Worm (Caenorhabditis elegans) whole organism, L1 larva: ENCODE results near the gene eif-2Balpha.

Source experiments
- alr-1 ChIP-seq: fragments of 200-800 bp; sonication (Bioruptor generic); optimal IDR thresholded peaks from 2 replicates; lab custom pipeline; 2018; ENCODE audit warnings: borderline replicate concordance, mild to moderate bottlenecking, missing genetic modification characterization, missing compliant biosample characterization
- ceh-8 ChIP-seq: fragments of 200-800 bp; sonication (Bioruptor generic); optimal IDR thresholded peaks from 2 replicates; lab custom pipeline; 2018; ENCODE audit warnings: mild to moderate bottlenecking, missing genetic modification characterization, moderate library complexity, missing compliant biosample characterization
- ceh-90 ChIP-seq: sonication (generic microtip); optimal IDR thresholded peaks from 2 replicates; lab custom pipeline; 2016; ENCODE audit warnings: missing genetic modification characterization, missing compliant biosample characterization
- egl-27 ChIP-seq, 2 experiments: fragments of 150-350 bp in 1 of 2; sonication (generic microtip); optimal IDR thresholded peaks; 3 replicates each; lab custom pipeline; 2017 to 2018; ENCODE audit warnings: missing biosample characterization in 2 of 2, missing genetic modification characterization in 2 of 2, missing genetic modification reagents in 2 of 2
- fkh-10 ChIP-seq: sonication (generic microtip); optimal IDR thresholded peaks from 2 replicates; lab custom pipeline; 2017; ENCODE audit warnings: missing biosample characterization, missing genetic modification reagents, missing genetic modification characterization
- jun-1 ChIP-seq: fragments of 150-350 bp; optimal IDR thresholded peaks from 2 replicates; lab custom pipeline; 2014; ENCODE audit warnings: missing biosample characterization, missing genetic modification reagents, missing genetic modification characterization
- mab-9 ChIP-seq: fragments of 200-800 bp; sonication (Bioruptor generic); IDR thresholded peaks from 2 replicates; pipeline ENCODE4 v1.3.6; 2022; ENCODE audit warnings: missing genetic modification reagents, missing genetic modification characterization, missing compliant biosample characterization
- nhr-237 ChIP-seq: fragments of 150-350 bp; optimal IDR thresholded peaks from 2 replicates; lab custom pipeline; 2014; ENCODE audit warnings: missing biosample characterization, missing genetic modification characterization
- pag-3 ChIP-seq: sonication (generic microtip); optimal IDR thresholded peaks from 2 replicates; lab custom pipeline; 2017; ENCODE audit warnings: missing genetic modification characterization, mild to moderate bottlenecking, missing compliant biosample characterization, antibody characterized with exemption, borderline replicate concordance; ENCODE audit not compliant: insufficient read depth
- xbp-1 ChIP-seq: sonication (generic microtip); optimal IDR thresholded peaks from 2 replicates; lab custom pipeline; 2016; ENCODE audit warnings: missing genetic modification characterization, missing compliant biosample characterization
- zag-1 ChIP-seq: fragments of 150-350 bp; optimal IDR thresholded peaks from 2 replicates; lab custom pipeline; 2014; ENCODE audit warnings: missing biosample characterization, missing genetic modification characterization

ce11 chrIII:9507799-9508198, 35.1 kb upstream of the eif-2Balpha start, which contains the start of gene vha-14:
- no peak for TF ChIP-seq jun-1 (tag; lab: Kevin White, UChicago)
- TF ChIP-seq egl-27 (tag; optimal IDR thresholded peaks at IDR 0.05; lab: Kevin White, UChicago) = no peak
- TF ChIP-seq nhr-237 (tag; lab: Kevin White, UChicago) = no peak
- no peak for TF ChIP-seq ceh-8 (GFP tag; lab: Kevin White, UChicago)
- TF ChIP-seq zag-1 = no peak
- TF ChIP-seq alr-1 = no peak
- TF ChIP-seq pag-3 = peak; percentile 27
- no peak for TF ChIP-seq mab-9 (GFP tag; lab: Robert Waterston, UW)
- no peak for TF ChIP-seq xbp-1 (tag; lab: Kevin White, UChicago)
- TF ChIP-seq fkh-10 (GFP tag; lab: Kevin White, UChicago) = no peak
- no peak for TF ChIP-seq ceh-90 (tag; lab: Kevin White, UChicago)
